Fruit fly (Drosophila melanogaster): ENCODE measurements around the gene wam.

DNA sequence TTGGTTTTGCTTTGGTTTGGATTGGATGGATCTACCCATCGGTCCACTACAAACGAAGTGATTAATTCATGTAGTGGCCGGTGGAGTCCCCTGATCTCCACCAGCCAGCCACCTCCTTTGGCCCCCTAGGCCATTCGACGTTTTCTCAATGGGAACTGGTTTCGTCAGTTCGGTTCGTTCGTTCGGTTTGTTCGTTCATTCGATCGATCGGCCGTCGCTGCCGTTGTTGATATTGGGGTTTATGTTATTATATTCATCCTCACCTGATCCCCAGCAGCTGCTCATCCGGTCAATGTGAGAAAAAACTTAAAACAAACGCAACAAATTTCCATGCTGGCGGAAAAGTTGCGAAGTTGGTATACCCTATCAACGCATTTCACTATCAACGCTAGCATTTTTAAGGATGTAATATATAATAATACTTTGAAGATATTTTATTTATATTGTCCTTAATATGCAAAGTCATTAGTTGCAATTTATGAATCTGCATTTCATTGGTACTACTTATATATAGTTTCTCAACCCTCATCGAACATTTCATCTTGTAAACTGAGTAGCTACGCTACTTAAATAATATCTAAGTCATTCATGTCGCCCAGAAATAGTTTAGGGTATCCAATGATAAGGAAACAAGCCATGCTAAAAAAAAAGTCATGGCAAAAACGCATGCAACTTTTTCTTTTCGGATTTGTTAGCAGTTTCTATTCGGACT, 35.9 kb upstream of the wam start:
- no peak for TF ChIP-seq CG8478 (optimal IDR thresholded peaks at IDR 0.05)
- no peak for TF ChIP-seq CTCF (optimal IDR thresholded peaks at IDR 0.05)
